Fruit fly (Drosophila melanogaster) whole organism, embryonic: Measurements from ENCODE around the gene Cad96Cb.

ENCODE experiments used
- Asciz ChIP-seq: fragments of 200-800 bp; sonication (Bioruptor generic); optimal IDR thresholded peaks from 2 replicates; lab custom pipeline; 2017; ENCODE audit warnings: missing biosample characterization, mild to moderate bottlenecking, missing genetic modification characterization, missing genetic modification reagents
- CG10147 ChIP-seq: fragments of 200-800 bp; sonication (Bioruptor generic); optimal IDR thresholded peaks from 2 replicates; lab custom pipeline; 2019; ENCODE audit warnings: missing biosample characterization, mild to moderate bottlenecking, missing genetic modification characterization, moderate library complexity
- CG10654 ChIP-seq: fragments of 200-800 bp; sonication (Bioruptor generic); optimal IDR thresholded peaks from 2 replicates; lab custom pipeline; 2016; ENCODE audit warnings: missing biosample characterization, missing genetic modification characterization
- CG11504 ChIP-seq: fragments of 200-800 bp; sonication (Bioruptor generic); optimal IDR thresholded peaks from 3 replicates; lab custom pipeline; 2019; ENCODE audit warnings: missing biosample characterization, mild to moderate bottlenecking, missing genetic modification characterization, moderate library complexity
- CG12155 ChIP-seq: fragments of 200-800 bp; sonication (Bioruptor generic); optimal IDR thresholded peaks from 3 replicates; lab custom pipeline; 2016; ENCODE audit warnings: missing biosample characterization, missing genetic modification characterization
- CG12299 ChIP-seq: fragments of 200-800 bp; sonication (Bioruptor generic); optimal IDR thresholded peaks from 2 replicates; lab custom pipeline; 2018; ENCODE audit warnings: missing biosample characterization, mild to moderate bottlenecking, missing genetic modification characterization
- CG12659 ChIP-seq: fragments of 200-800 bp; sonication (Bioruptor generic); optimal IDR thresholded peaks from 3 replicates; lab custom pipeline; 2017; ENCODE audit warnings: mild to moderate bottlenecking, missing biosample characterization, missing genetic modification reagents, missing genetic modification characterization
- CG14860 ChIP-seq: fragments of 200-800 bp; sonication (Bioruptor generic); IDR thresholded peaks from 3 replicates; pipeline ENCODE4 v1.3.6; 2022; ENCODE audit warnings: missing biosample characterization, missing genetic modification characterization; ENCODE audit not compliant: partially characterized antibody
- CG1603 ChIP-seq: fragments of 200-800 bp; sonication (Bioruptor generic); optimal IDR thresholded peaks from 2 replicates; lab custom pipeline; 2019; ENCODE audit warnings: missing biosample characterization, mild to moderate bottlenecking, missing genetic modification characterization, moderate library complexity
- CG16779 ChIP-seq: fragments of 200-800 bp; sonication (Bioruptor generic); IDR thresholded peaks from 2 replicates; pipeline ENCODE4 v1.3.6; 2022; ENCODE audit warnings: missing biosample characterization, missing genetic modification characterization
- CG17385 ChIP-seq: fragments of 200-800 bp; sonication (Bioruptor generic); optimal IDR thresholded peaks from 3 replicates; lab custom pipeline; 2018; ENCODE audit warnings: missing biosample characterization, mild to moderate bottlenecking, missing genetic modification characterization
- CG17802 ChIP-seq: fragments of 200-800 bp; sonication (Bioruptor generic); optimal IDR thresholded peaks from 2 replicates; lab custom pipeline; 2018; ENCODE audit warnings: missing biosample characterization, mild to moderate bottlenecking, missing genetic modification characterization, moderate library complexity
- CG17912 ChIP-seq: fragments of 200-800 bp; sonication (Bioruptor generic); optimal IDR thresholded peaks from 2 replicates; lab custom pipeline; 2018; ENCODE audit warnings: missing biosample characterization, mild to moderate bottlenecking, missing genetic modification characterization
- CG18262 ChIP-seq: fragments of 200-800 bp; optimal IDR thresholded peaks from 3 replicates; lab custom pipeline; 2019; ENCODE audit warnings: missing biosample characterization, mild to moderate bottlenecking, missing genetic modification characterization, moderate library complexity
- CG2712 ChIP-seq: fragments of 200-800 bp; optimal IDR thresholded peaks from 3 replicates; lab custom pipeline; 2019; ENCODE audit warnings: missing biosample characterization, mild to moderate bottlenecking, missing genetic modification characterization, moderate library complexity
- CG30020 ChIP-seq: fragments of 200-800 bp; optimal IDR thresholded peaks from 2 replicates; lab custom pipeline; 2019; ENCODE audit warnings: missing biosample characterization, mild to moderate bottlenecking, missing genetic modification characterization, moderate library complexity
- CG4730 ChIP-seq: fragments of 200-800 bp; sonication (Bioruptor generic); IDR thresholded peaks from 2 replicates; pipeline ENCODE4 v1.3.6; 2022; ENCODE audit warnings: missing biosample characterization, missing genetic modification characterization
- CG6813 ChIP-seq: fragments of 200-800 bp; sonication (Bioruptor generic); optimal IDR thresholded peaks from 2 replicates; lab custom pipeline; 2017; ENCODE audit warnings: missing biosample characterization, missing genetic modification characterization, mild to moderate bottlenecking, moderate library complexity, missing genetic modification reagents
- CG7357 ChIP-seq: fragments of 200-800 bp; sonication (Bioruptor generic); IDR thresholded peaks from 3 replicates; pipeline ENCODE4 v1.3.6; 2022; ENCODE audit warnings: missing biosample characterization, missing genetic modification characterization
- CG7928 ChIP-seq: fragments of 200-800 bp; sonication (Bioruptor generic); optimal IDR thresholded peaks from 2 replicates; lab custom pipeline; 2017; ENCODE audit warnings: missing biosample characterization, mild to moderate bottlenecking, missing genetic modification characterization
- CG8281 ChIP-seq: fragments of 200-800 bp; sonication (Bioruptor generic); optimal IDR thresholded peaks from 2 replicates; lab custom pipeline; 2018; ENCODE audit warnings: missing biosample characterization, mild to moderate bottlenecking, missing genetic modification characterization, moderate library complexity
- CG8359 ChIP-seq: fragments of 200-800 bp; sonication (Bioruptor generic); optimal IDR thresholded peaks from 2 replicates; lab custom pipeline; 2017; ENCODE audit warnings: missing biosample characterization, mild to moderate bottlenecking, missing genetic modification characterization, borderline replicate concordance
- CG9437 ChIP-seq: fragments of 200-800 bp; sonication (Bioruptor generic); optimal IDR thresholded peaks from 2 replicates; lab custom pipeline; 2018; ENCODE audit warnings: missing biosample characterization, mild to moderate bottlenecking, missing genetic modification characterization
- CG9609 ChIP-seq: fragments of 200-800 bp; sonication (Bioruptor generic); optimal IDR thresholded peaks from 3 replicates; lab custom pipeline; 2016; ENCODE audit warnings: missing biosample characterization, missing genetic modification characterization
- CG9817 ChIP-seq: fragments of 200-800 bp; sonication (Bioruptor generic); optimal IDR thresholded peaks from 2 replicates; lab custom pipeline; 2018; ENCODE audit warnings: missing biosample characterization, mild to moderate bottlenecking, missing genetic modification characterization, moderate library complexity
- Fer1 ChIP-seq: fragments of 200-800 bp; sonication (Bioruptor generic); optimal IDR thresholded peaks from 2 replicates; lab custom pipeline; 2017; ENCODE audit warnings: missing biosample characterization, mild to moderate bottlenecking, missing genetic modification characterization
- HLH3B ChIP-seq: fragments of 200-800 bp; sonication (Bioruptor generic); IDR thresholded peaks from 2 replicates; pipeline ENCODE4 v1.3.6; 2022; ENCODE audit warnings: missing biosample characterization, missing genetic modification characterization
- MBD-R2 ChIP-seq: fragments of 200-800 bp; sonication (Bioruptor generic); IDR thresholded peaks from 2 replicates; pipeline ENCODE4 v1.3.6; 2022; ENCODE audit warnings: missing biosample characterization, missing genetic modification characterization
- MTF-1 ChIP-seq: fragments of 200-800 bp; sonication (Bioruptor generic); optimal IDR thresholded peaks from 2 replicates; lab custom pipeline; 2018; ENCODE audit warnings: missing biosample characterization, mild to moderate bottlenecking, missing genetic modification characterization, borderline replicate concordance
- ap ChIP-seq: fragments of 200-800 bp; sonication (Bioruptor generic); IDR thresholded peaks from 2 replicates; pipeline ENCODE4 v1.3.6; 2022; ENCODE audit warnings: missing biosample characterization, missing genetic modification characterization
- ase ChIP-seq: fragments of 200-800 bp; sonication (Bioruptor generic); IDR thresholded peaks from 3 replicates; pipeline ENCODE4 v1.3.6; 2022; ENCODE audit warnings: missing biosample characterization, missing genetic modification characterization
- az2 ChIP-seq: fragments of 200-800 bp; sonication (Bioruptor generic); optimal IDR thresholded peaks from 3 replicates; lab custom pipeline; 2016; ENCODE audit warnings: missing biosample characterization, missing genetic modification characterization
- br ChIP-seq: fragments of >200 bp; optimal IDR thresholded peaks from 2 replicates; lab custom pipeline; 2017
- crol ChIP-seq: fragments of 200-800 bp; sonication (Bioruptor generic); IDR thresholded peaks from 2 replicates; pipeline ENCODE4 v1.3.6; 2022; ENCODE audit warnings: missing biosample characterization, missing genetic modification characterization
- eyg ChIP-seq: fragments of 200-800 bp; sonication (Bioruptor generic); optimal IDR thresholded peaks from 3 replicates; lab custom pipeline; 2016; ENCODE audit warnings: missing biosample characterization, missing genetic modification characterization
- fu2 ChIP-seq: fragments of 200-800 bp; sonication (Bioruptor generic); optimal IDR thresholded peaks from 2 replicates; lab custom pipeline; 2016; ENCODE audit warnings: missing biosample characterization, missing genetic modification characterization
- grau ChIP-seq: fragments of 200-800 bp; optimal IDR thresholded peaks from 3 replicates; lab custom pipeline; 2019; ENCODE audit warnings: missing biosample characterization, mild to moderate bottlenecking, missing genetic modification characterization, moderate library complexity
- gsb-n ChIP-seq: fragments of 200-800 bp; sonication (Bioruptor generic); optimal IDR thresholded peaks from 3 replicates; lab custom pipeline; 2018; ENCODE audit warnings: missing biosample characterization, mild to moderate bottlenecking, missing genetic modification characterization
- her ChIP-seq: fragments of 200-800 bp; sonication (Bioruptor generic); optimal IDR thresholded peaks from 2 replicates; lab custom pipeline; 2016; ENCODE audit warnings: missing biosample characterization, missing genetic modification characterization
- jigr1 ChIP-seq: fragments of 200-800 bp; sonication (Bioruptor generic); IDR thresholded peaks from 3 replicates; pipeline ENCODE4 v1.3.6; 2022; ENCODE audit warnings: missing biosample characterization, missing genetic modification characterization
- klu ChIP-seq: fragments of 200-800 bp; sonication (Bioruptor generic); IDR thresholded peaks from 2 replicates; pipeline ENCODE4 v1.3.6; 2022; ENCODE audit warnings: missing biosample characterization, missing genetic modification characterization
- mld ChIP-seq: fragments of 200-800 bp; sonication (Bioruptor generic); IDR thresholded peaks from 3 replicates; pipeline ENCODE4 v1.3.6; 2022; ENCODE audit warnings: missing biosample characterization, missing genetic modification characterization; ENCODE audit not compliant: partially characterized antibody
- odd ChIP-seq: fragments of 200-800 bp; sonication (Bioruptor generic); optimal IDR thresholded peaks from 2 replicates; lab custom pipeline; 2017; ENCODE audit warnings: missing biosample characterization, mild to moderate bottlenecking, missing genetic modification characterization
- pb ChIP-seq: fragments of 200-800 bp; sonication (Bioruptor generic); optimal IDR thresholded peaks from 3 replicates; lab custom pipeline; 2016; ENCODE audit warnings: missing biosample characterization, missing genetic modification characterization
- pzg ChIP-seq: fragments of 200-800 bp; sonication (Bioruptor generic); optimal IDR thresholded peaks from 3 replicates; lab custom pipeline; 2018; ENCODE audit warnings: missing biosample characterization, mild to moderate bottlenecking, missing genetic modification characterization, moderate library complexity
- sisA ChIP-seq: fragments of 200-800 bp; sonication (Bioruptor generic); IDR thresholded peaks from 2 replicates; pipeline ENCODE4 v1.3.6; 2022; ENCODE audit warnings: missing biosample characterization, missing genetic modification characterization
- so ChIP-seq: fragments of 200-800 bp; sonication (Bioruptor generic); IDR thresholded peaks from 3 replicates; pipeline ENCODE4 v1.3.6; 2022; ENCODE audit warnings: missing biosample characterization, missing genetic modification characterization
- sr ChIP-seq: fragments of 200-800 bp; sonication (Bioruptor generic); IDR thresholded peaks from 3 replicates; pipeline ENCODE4 v1.3.6; 2022; ENCODE audit warnings: missing biosample characterization, missing genetic modification characterization
- sug ChIP-seq: fragments of 200-800 bp; optimal IDR thresholded peaks from 2 replicates; lab custom pipeline; 2019; ENCODE audit warnings: missing biosample characterization, mild to moderate bottlenecking, missing genetic modification characterization, moderate library complexity

Cad96Cb gene

DNA sequence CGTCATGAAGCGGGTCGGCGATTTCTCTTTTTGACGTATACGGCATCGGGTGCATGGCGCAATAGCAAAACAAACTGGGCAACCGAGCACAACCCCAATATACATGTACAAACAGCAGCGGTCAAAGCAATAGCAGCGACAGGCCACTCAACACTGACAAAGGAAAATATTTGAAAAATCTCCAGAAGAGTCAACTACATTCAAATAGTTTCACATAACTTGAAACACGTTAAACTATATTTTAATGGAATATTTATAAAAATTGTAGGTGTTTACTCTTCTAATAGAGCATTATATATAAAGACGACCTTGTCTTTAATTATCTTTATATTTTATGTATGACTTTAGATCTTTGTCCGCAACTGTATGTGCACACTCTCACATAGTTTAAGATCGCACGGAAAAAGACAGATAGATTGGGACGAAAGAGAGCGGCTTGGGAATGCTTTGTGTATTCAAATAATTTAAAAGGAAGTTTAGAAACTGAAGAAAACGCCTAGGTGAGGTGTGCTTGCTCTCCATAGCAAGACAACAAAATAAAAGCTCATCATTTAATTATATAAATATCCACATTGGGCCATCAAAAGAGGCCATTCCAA lies 24.6 kb downstream of the Cad96Cb start (continued):
- TF ChIP-seq sisA (peak; percentile 69), CG12155 (peak; percentile 55), CG30020 (tag; lab: Kevin White, UChicago) (no peak), CG10147 (GFP tag; lab: Kevin White, UChicago) (peak; percentile 74), CG8281 (tag; lab: Kevin White, UChicago) (peak; percentile 4), Asciz (GFP tag; lab: Kevin White, UChicago) (peak; percentile 72), her (no peak), CG12659 (GFP tag; lab: Kevin White, UChicago) (peak; percentile 69), sug (tag; lab: Kevin White, UChicago) (peak; percentile 44), pzg (GFP tag; lab: Kevin White, UChicago) (no peak), ap (GFP tag; lab: Robert Waterston, UW) (peak; percentile 21; the same call in 1 of the 2 replicates), CG4730 (peak; percentile 32; the same call in 1 of the 2 replicates), grau (peak; percentile 81), CG1603 (peak; percentile 61), CG7357 (GFP tag; lab: Robert Waterston, UW) (peak; percentile 69; the same call in 2 of the 3 replicates), CG16779 (GFP tag; lab: Robert Waterston, UW) (0 out of 2 replicates have a peak, but pooled peaks have one; percentile 32), HLH3B (GFP tag; lab: Robert Waterston, UW) (peak; percentile 66), pb (no peak), CG14860 (GFP tag; lab: Robert Waterston, UW) (no peak), so (peak; percentile 76; the same call in 1 of the 3 replicates), CG17802 (tag; lab: Kevin White, UChicago) (peak; percentile 21), CG17385 (GFP tag; lab: Kevin White, UChicago) (peak; percentile 76), CG9817 (tag; lab: Kevin White, UChicago) (peak; percentile 62), fu2 (GFP tag; lab: Kevin White, UChicago) (no peak), crol (GFP tag; lab: Robert Waterston, UW) (0 out of 2 replicates have a peak, but pooled peaks have one; percentile 6), mld (GFP tag; lab: Robert Waterston, UW) (no peak), CG17912 (GFP tag; lab: Kevin White, UChicago) (no peak), CG9609 (GFP tag; lab: Kevin White, UChicago) (no peak), CG12299 (tag; lab: Kevin White, UChicago) (peak; percentile 54), sr (GFP tag; lab: Robert Waterston, UW) (0 out of 3 replicates have a peak, but pooled peaks have one; percentile 19), CG10654 (peak; percentile 41), br (no peak), CG9437 (GFP tag; lab: Kevin White, UChicago) (peak; percentile 58), odd (GFP tag; lab: Kevin White, UChicago) (peak; percentile 68), MBD-R2 (GFP tag; lab: Robert Waterston, UW) (0 out of 2 replicates have a peak, but pooled peaks have one; percentile 14), Fer1 (GFP tag; lab: Kevin White, UChicago) (peak; percentile 78), gsb-n (tag; lab: Kevin White, UChicago) (peak; percentile 74), MTF-1 (GFP tag; lab: Kevin White, UChicago) (peak; percentile 50), CG6813 (GFP tag; lab: Kevin White, UChicago) (peak; percentile 21), klu (GFP tag; lab: Robert Waterston, UW) (no peak), CG7928 (GFP tag; lab: Kevin White, UChicago) (peak; percentile 4), CG11504 (peak; percentile 86), eyg (GFP tag; lab: Kevin White, UChicago) (no peak), CG2712 (tag; lab: Kevin White, UChicago) (peak; percentile 88), CG8359 (GFP tag; lab: Kevin White, UChicago) (peak; percentile 40), CG18262 (peak; percentile 85), az2 (GFP tag; lab: Kevin White, UChicago) (peak; percentile 75), jigr1 (GFP tag; lab: Robert Waterston, UW) (no peak), ase (peak; percentile 61)
